Worm (Caenorhabditis elegans) whole organism, young adult: ENCODE results near the gene dis-3.

Experiments used
- C17E4.6 ChIP-seq: fragments of 200-800 bp; sonication (Bioruptor generic); IDR thresholded peaks from 2 replicates; pipeline ENCODE4 v1.3.6; 2022; ENCODE audit warnings: missing genetic modification reagents, missing genetic modification characterization, missing compliant biosample characterization
- F37B4.10 ChIP-seq: fragments of 200-800 bp; sonication (Bioruptor generic); IDR thresholded peaks from 2 replicates; pipeline ENCODE4 v1.3.6; 2022; ENCODE audit warnings: missing genetic modification characterization, missing compliant biosample characterization
- F55B11.4 ChIP-seq: sonication (generic microtip); optimal IDR thresholded peaks from 2 replicates; lab custom pipeline; 2016; ENCODE audit warnings: missing compliant biosample characterization, missing genetic modification characterization, borderline replicate concordance; ENCODE audit not compliant: insufficient read depth
- F57A8.1 ChIP-seq: fragments of 200-800 bp; sonication (Bioruptor generic); optimal IDR thresholded peaks from 2 replicates; lab custom pipeline; 2018; ENCODE audit warnings: mild to moderate bottlenecking, missing genetic modification characterization, moderate library complexity, missing compliant biosample characterization
- F57C9.4 ChIP-seq: sonication (generic microtip); optimal IDR thresholded peaks from 2 replicates; lab custom pipeline; 2017; ENCODE audit warnings: mild to moderate bottlenecking, missing genetic modification characterization, missing compliant biosample characterization
- Y53G8AR.9 ChIP-seq: fragments of 200-800 bp; sonication (Bioruptor generic); conservative IDR thresholded peaks from 2 replicates; pipeline ENCODE4 v1.3.6; 2022; ENCODE audit warnings: missing genetic modification reagents, missing genetic modification characterization, missing compliant biosample characterization
- attf-5 ChIP-seq: fragments of 200-800 bp; sonication (Bioruptor generic); optimal IDR thresholded peaks from 2 replicates; lab custom pipeline; 2018; ENCODE audit warnings: mild to moderate bottlenecking, missing genetic modification characterization, missing compliant biosample characterization
- attf-6 ChIP-seq: fragments of 200-800 bp; sonication (Bioruptor generic); IDR thresholded peaks from 2 replicates; pipeline ENCODE4 v1.3.6; 2022; ENCODE audit warnings: missing genetic modification reagents, missing genetic modification characterization, missing compliant biosample characterization
- ccch-3 ChIP-seq: fragments of 200-800 bp; sonication (Bioruptor generic); optimal IDR thresholded peaks from 2 replicates; lab custom pipeline; 2018; ENCODE audit warnings: mild to moderate bottlenecking, missing genetic modification characterization, missing compliant biosample characterization
- cebp-2 ChIP-seq: fragments of 200-800 bp; sonication (Bioruptor generic); IDR thresholded peaks from 2 replicates; pipeline ENCODE4 v1.3.6; 2022; ENCODE audit warnings: missing genetic modification characterization, missing compliant biosample characterization
- ceh-27 ChIP-seq: fragments of 200-800 bp; sonication (Bioruptor generic); optimal IDR thresholded peaks from 2 replicates; lab custom pipeline; 2018; ENCODE audit warnings: mild to moderate bottlenecking, missing genetic modification characterization, moderate library complexity, missing compliant biosample characterization
- efl-1 ChIP-seq: fragments of 150-350 bp; optimal IDR thresholded peaks from 2 replicates; lab custom pipeline; 2014; ENCODE audit warnings: missing biosample characterization, missing genetic modification reagents, missing genetic modification characterization
- egrh-3 ChIP-seq: fragments of 200-800 bp; sonication (Bioruptor generic); IDR thresholded peaks from 2 replicates; pipeline ENCODE4 v1.3.6; 2022; ENCODE audit warnings: missing genetic modification reagents, missing genetic modification characterization, missing compliant biosample characterization
- gei-17 ChIP-seq: fragments of 200-800 bp; sonication (Bioruptor generic); optimal IDR thresholded peaks from 2 replicates; lab custom pipeline; 2018; ENCODE audit warnings: mild to moderate bottlenecking, missing genetic modification characterization, missing compliant biosample characterization
- hlh-26 ChIP-seq: fragments of 200-800 bp; sonication (Bioruptor generic); conservative IDR thresholded peaks from 2 replicates; pipeline ENCODE4 v1.3.6; 2022; ENCODE audit warnings: missing genetic modification reagents, missing genetic modification characterization, missing compliant biosample characterization
- hmg-1.2 ChIP-seq: fragments of 200-800 bp; sonication (Bioruptor generic); IDR thresholded peaks from 2 replicates; pipeline ENCODE4 v1.3.6; 2022; ENCODE audit warnings: missing genetic modification reagents, missing genetic modification characterization, missing compliant biosample characterization
- hmg-20 ChIP-seq: fragments of 200-800 bp; sonication (Bioruptor generic); IDR thresholded peaks from 2 replicates; pipeline ENCODE4 v1.3.6; 2022; ENCODE audit warnings: missing genetic modification reagents, missing genetic modification characterization, missing compliant biosample characterization
- hrde-1 ChIP-seq: sonication (generic microtip); optimal IDR thresholded peaks from 2 replicates; lab custom pipeline; 2016; ENCODE audit warnings: missing genetic modification characterization, mild to moderate bottlenecking, missing compliant biosample characterization, moderate library complexity, missing genotype, missing genetic modification reagents, borderline replicate concordance
- hsf-1 ChIP-seq: fragments of 200-800 bp; sonication (Bioruptor generic); IDR thresholded peaks from 2 replicates; pipeline ENCODE4 v1.3.6; 2022; ENCODE audit warnings: missing genetic modification reagents, missing genetic modification characterization, missing compliant biosample characterization
- lag-1 ChIP-seq: fragments of 200-800 bp; sonication (Bioruptor generic); IDR thresholded peaks from 2 replicates; pipeline ENCODE4 v1.3.6; 2022; ENCODE audit warnings: missing genetic modification reagents, missing genetic modification characterization, missing compliant biosample characterization
- lin-40 ChIP-seq: sonication (generic microtip); optimal IDR thresholded peaks from 2 replicates; lab custom pipeline; 2016; ENCODE audit warnings: missing genetic modification characterization, mild to moderate bottlenecking, missing compliant biosample characterization, missing genotype, missing genetic modification reagents
- lsl-1 ChIP-seq: fragments of 200-800 bp; sonication (Bioruptor generic); optimal IDR thresholded peaks from 2 replicates; lab custom pipeline; 2018; ENCODE audit warnings: mild to moderate bottlenecking, missing genetic modification characterization, moderate library complexity, missing compliant biosample characterization
- mel-28 ChIP-seq: sonication (generic microtip); optimal IDR thresholded peaks from 2 replicates; lab custom pipeline; 2016; ENCODE audit warnings: borderline replicate concordance, mild to moderate bottlenecking, missing genetic modification characterization, missing compliant biosample characterization
- mxl-1 ChIP-seq: sonication (generic microtip); optimal IDR thresholded peaks from 2 replicates; lab custom pipeline; 2016; ENCODE audit warnings: missing genetic modification characterization, missing compliant biosample characterization
- nfya-2 ChIP-seq: fragments of 200-800 bp; sonication (Bioruptor generic); IDR thresholded peaks from 2 replicates; pipeline ENCODE4 v1.3.6; 2022; ENCODE audit warnings: missing genetic modification reagents, missing genetic modification characterization, missing compliant biosample characterization
- nhr-27 ChIP-seq: fragments of 200-800 bp; sonication (Bioruptor generic); optimal IDR thresholded peaks from 2 replicates; lab custom pipeline; 2018; ENCODE audit warnings: mild to moderate bottlenecking, missing genetic modification characterization, moderate library complexity, missing compliant biosample characterization
- repo-1 ChIP-seq: sonication (generic microtip); optimal IDR thresholded peaks from 2 replicates; lab custom pipeline; 2017; ENCODE audit warnings: mild to moderate bottlenecking, missing genetic modification characterization, missing compliant biosample characterization
- tlf-1 ChIP-seq: fragments of 200-800 bp; sonication (Bioruptor generic); optimal IDR thresholded peaks from 2 replicates; lab custom pipeline; 2018; ENCODE audit warnings: mild to moderate bottlenecking, missing genetic modification characterization, missing compliant biosample characterization
- xnd-1 ChIP-seq: sonication (generic microtip); optimal IDR thresholded peaks from 2 replicates; lab custom pipeline; 2016; ENCODE audit warnings: missing genotype, missing genetic modification reagents, missing genetic modification characterization, missing compliant biosample characterization
- zfh-2 ChIP-seq: fragments of 200-800 bp; sonication (Bioruptor generic); conservative IDR thresholded peaks from 2 replicates; pipeline ENCODE4 v1.3.6; 2022; ENCODE audit warnings: missing genetic modification reagents, missing genetic modification characterization, missing compliant biosample characterization
- ztf-22 ChIP-seq: fragments of 200-800 bp; sonication (Bioruptor generic); optimal IDR thresholded peaks from 2 replicates; lab custom pipeline; 2018; ENCODE audit warnings: mild to moderate bottlenecking, missing genetic modification characterization, moderate library complexity, missing compliant biosample characterization

Gene dis-3

DNA sequence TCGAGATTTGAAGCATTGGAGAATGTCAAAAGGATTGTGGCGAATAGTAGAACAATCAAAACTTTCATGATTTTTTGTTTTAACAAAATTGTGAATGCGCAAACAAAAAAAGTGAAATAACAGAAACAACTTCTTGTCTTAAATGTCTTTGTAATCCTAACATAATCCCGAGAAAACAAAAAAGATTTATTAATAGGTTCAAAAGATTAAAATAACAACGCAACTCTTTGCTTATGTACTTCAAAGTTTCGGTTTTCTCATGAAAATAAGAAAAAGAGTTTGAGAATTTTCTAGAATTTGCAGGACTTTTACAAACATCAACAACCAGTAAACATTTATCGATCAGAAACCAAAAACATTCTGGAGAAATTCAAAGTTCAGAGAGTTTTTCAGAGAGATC, 7.2 kb upstream of the dis-3 start, which contains the start of gene ttr-39:
TSS of gene ttr-39 (minus strand) at position 101 of the 400 bp plus-strand sequence.
- TF ChIP-seq F55B11.4 (tag; lab: Kevin White, UChicago) (no peak), C17E4.6 (GFP tag; lab: Robert Waterston, UW) (no peak)

DNA sequence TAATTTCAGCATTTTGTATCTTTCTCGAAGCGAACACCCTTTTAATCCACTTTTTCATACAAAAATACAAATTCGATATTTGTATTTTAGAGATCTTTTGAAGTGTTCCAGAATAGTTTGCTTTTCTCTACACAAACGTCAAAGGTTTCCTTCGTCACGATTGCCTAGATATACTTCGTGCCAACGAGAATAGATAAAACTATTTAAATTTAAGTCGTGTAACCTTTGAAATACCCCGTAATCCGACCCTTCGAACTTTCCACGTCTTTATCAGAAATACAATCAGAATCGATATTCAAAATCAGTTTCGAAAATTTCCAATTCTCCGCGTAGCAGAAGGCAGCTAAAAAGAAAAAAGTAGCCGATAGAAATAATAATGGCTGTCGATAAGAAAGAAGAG, 6.6 kb upstream of the dis-3 start, which contains the start of gene ttbk-5:
TSS of gene ttbk-5 (plus strand) at position 301 of the 400 bp plus-strand sequence.
- no peak for TF ChIP-seq F57C9.4

DNA sequence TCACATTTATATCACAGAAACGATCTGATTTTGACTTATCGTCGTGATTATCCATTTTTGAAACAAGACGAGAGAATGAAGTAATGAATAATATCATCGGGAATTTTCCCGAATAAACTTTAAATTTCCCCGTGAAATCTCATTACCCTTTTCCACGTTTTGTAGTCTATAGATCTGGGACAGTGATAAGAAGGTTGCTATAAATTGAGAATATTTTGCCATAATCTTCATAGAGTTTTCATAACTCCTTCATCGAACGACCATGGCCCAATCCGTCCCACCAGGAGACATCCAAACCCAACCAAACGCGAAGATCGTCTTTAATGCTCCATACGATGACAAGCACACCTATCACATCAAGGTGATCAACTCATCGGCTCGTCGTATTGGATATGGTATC, 1.8 kb upstream of the dis-3 start, which contains the start of the genes C04G2.5 and msp-36:
TSS of gene C04G2.5 (minus strand) at position 101 of the 400 bp plus-strand sequence.
TSS of gene msp-36 (plus strand) at position 263 of the 400 bp plus-strand sequence.
- TF ChIP-seq hlh-26 (no peak), mxl-1 (tag; lab: Kevin White, UChicago) (no peak), ztf-22 (GFP tag; lab: Kevin White, UChicago) (no peak), hsf-1 (GFP tag; lab: Robert Waterston, UW) (no peak), lsl-1 (GFP tag; lab: Kevin White, UChicago) (no peak), attf-5 (GFP tag; lab: Kevin White, UChicago) (no peak), ccch-3 (GFP tag; lab: Kevin White, UChicago) (no peak), hmg-20 (GFP tag; lab: Robert Waterston, UW) (no peak), tlf-1 (no peak)
- TF ChIP-seq, all 124 proteins: peak for 0

DNA sequence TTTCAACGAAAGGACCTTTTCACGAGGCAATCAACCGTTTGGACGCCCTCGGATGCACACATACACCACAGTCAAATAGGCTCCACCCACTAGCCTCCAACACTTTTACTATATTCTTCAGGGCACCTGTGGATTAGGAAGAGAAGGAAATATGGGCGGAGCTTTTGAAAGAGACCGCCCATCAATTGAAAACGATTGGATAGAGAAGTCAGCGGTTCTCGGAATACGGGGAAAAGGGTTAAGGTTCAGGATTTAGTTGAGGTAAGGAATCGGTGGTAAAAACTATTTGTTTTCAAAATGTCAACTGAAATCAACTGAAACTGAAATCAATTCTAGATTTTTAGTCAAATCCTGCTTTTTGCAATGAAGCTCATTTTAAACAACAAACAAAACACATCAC, 13.4 kb downstream of the dis-3 start, which contains the start of gene egl-38:
TSS of gene egl-38 (minus strand) at position 101 of the 400 bp plus-strand sequence.
- TF ChIP-seq nfya-2 (no peak), tlf-1 (no peak), mel-28 (no peak), ceh-27 (GFP tag; lab: Kevin White, UChicago) (no peak), nhr-27 (tag; lab: Kevin White, UChicago) (no peak), gei-17 (no peak), ztf-22 (GFP tag; lab: Kevin White, UChicago) (no peak), attf-6 (GFP tag; lab: Robert Waterston, UW) (no peak), C17E4.6 (GFP tag; lab: Robert Waterston, UW) (no peak), hmg-1.2 (GFP tag; lab: Robert Waterston, UW) (no peak), cebp-2 (GFP tag; lab: Robert Waterston, UW) (no peak), repo-1 (tag; lab: Kevin White, UChicago) (no peak), hsf-1 (GFP tag; lab: Robert Waterston, UW) (no peak), lin-40 (tag; lab: Kevin White, UChicago) (no peak), hrde-1 (tag; lab: Kevin White, UChicago) (no peak), F57A8.1 (GFP tag; lab: Kevin White, UChicago) (no peak), efl-1 (GFP tag; lab: Kevin White, UChicago) (no peak), xnd-1 (tag; lab: Kevin White, UChicago) (no peak), F37B4.10 (no peak)

DNA sequence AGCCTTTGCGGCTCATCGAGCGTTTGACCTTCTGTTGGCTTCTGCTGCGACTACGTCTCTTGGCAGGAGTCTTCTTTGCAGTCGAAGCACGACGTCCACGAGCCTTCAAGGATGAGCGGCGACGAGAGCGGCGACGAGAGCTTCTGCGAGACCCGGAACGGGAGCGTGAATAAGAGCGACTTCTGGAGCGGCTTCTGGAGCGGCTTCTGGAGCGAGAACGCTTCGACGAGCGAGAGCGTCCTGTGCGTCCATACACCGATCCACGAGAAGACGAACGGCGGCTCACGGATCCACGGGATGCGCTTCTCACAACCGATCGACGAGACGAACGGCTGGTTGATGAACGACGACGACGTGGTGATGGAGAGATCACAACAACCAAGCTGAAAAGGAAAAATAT, 13.9 kb downstream of the dis-3 start:
- TF ChIP-seq Y53G8AR.9 (GFP tag; lab: Robert Waterston, UW) (no peak), lag-1 (GFP tag; lab: Robert Waterston, UW) (no peak), nhr-27 (tag; lab: Kevin White, UChicago) (no peak), zfh-2 (peak; percentile 87), egrh-3 (GFP tag; lab: Robert Waterston, UW) (peak; percentile 82; the same call in 1 of the 2 replicates)
- TF ChIP-seq, all 124 proteins: peak for 2
